Worm (Caenorhabditis elegans) whole organism, midembryonic: Measurements from ENCODE around the gene rad-51.

Source experiments
- cog-1 ChIP-seq: sonication (generic microtip); optimal IDR thresholded peaks from 2 replicates; lab custom pipeline; 2016; ENCODE audit warnings: missing genetic modification characterization, missing compliant biosample characterization
- flt-1 ChIP-seq: fragments of 200-800 bp; sonication (Bioruptor generic); IDR thresholded peaks from 2 replicates; pipeline ENCODE4 v1.3.6; 2022; ENCODE audit warnings: missing genetic modification characterization, missing compliant biosample characterization
- ztf-29 ChIP-seq: fragments of 200-800 bp; sonication (Bioruptor generic); IDR thresholded peaks from 2 replicates; pipeline ENCODE4 v1.3.6; 2022; ENCODE audit warnings: missing genetic modification reagents, missing genetic modification characterization, missing compliant biosample characterization

DNA sequence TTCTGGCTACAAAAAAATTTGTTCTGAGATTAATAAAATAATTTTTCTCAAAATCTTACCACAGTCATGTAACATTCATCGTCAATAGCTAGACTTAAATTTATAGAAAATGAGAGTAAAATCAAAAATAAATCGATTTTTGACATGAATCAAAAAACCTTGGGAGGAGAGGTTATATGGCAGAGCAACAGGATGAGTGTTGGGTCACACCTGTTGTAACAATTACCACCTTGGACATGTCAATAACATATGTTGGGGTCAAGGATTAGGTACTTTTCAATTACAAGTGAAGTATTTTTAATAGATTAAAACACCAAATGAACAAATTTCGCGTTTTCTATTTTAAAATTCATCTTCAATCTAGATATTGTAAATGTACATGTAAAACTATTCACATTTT, 42.4 kb downstream of the rad-51 start, which contains the start of gene lipl-7:
- TF ChIP-seq flt-1 (GFP tag; lab: Robert Waterston, UW) (no peak), cog-1 (tag; lab: Kevin White, UChicago) (no peak), ztf-29 (GFP tag; lab: Robert Waterston, UW) (no peak)
